Worm (Caenorhabditis elegans) whole organism, mixed stage, embryonic: ENCODE results near the gene C17H12.8.

Source experiments
- lin-13 ChIP-seq: fragments of 150-350 bp; optimal IDR thresholded peaks from 2 replicates; lab custom pipeline; 2014; ENCODE audit warnings: missing biosample characterization, missing genetic modification characterization
- lsy-2 ChIP-seq: fragments of 150-350 bp; optimal IDR thresholded peaks from 2 replicates; lab custom pipeline; 2014; ENCODE audit warnings: missing biosample characterization, missing genetic modification characterization
- nhr-12 ChIP-seq: fragments of 150-350 bp; optimal IDR thresholded peaks from 2 replicates; lab custom pipeline; 2014; ENCODE audit warnings: missing biosample characterization, missing genetic modification characterization
- nhr-76 ChIP-seq: sonication (generic microtip); optimal IDR thresholded peaks from 2 replicates; lab custom pipeline; 2017; ENCODE audit warnings: missing biosample characterization, missing genetic modification characterization

- TF ChIP-seq lin-13 (tag; lab: Kevin White, UChicago), result no peak
- no peak for TF ChIP-seq lsy-2 (tag; lab: Kevin White, UChicago)
- TF ChIP-seq nhr-76 (tag; lab: Kevin White, UChicago), result no peak
- TF ChIP-seq nhr-12, result no peak
These were observed 11.9 kb upstream of the C17H12.8 start, which contains the start of gene C17H12.10 for ce11 chrIV:6806475-6807063.
